Worm (Caenorhabditis elegans) whole organism, mixed stage, embryonic: Measurements from ENCODE around the gene ZK488.5.

Experiments used
- M03D4.4 ChIP-seq: sonication (generic microtip); optimal IDR thresholded peaks from 2 replicates; lab custom pipeline; 2017; ENCODE audit warnings: mild to moderate bottlenecking, missing genetic modification characterization, missing compliant biosample characterization
- bed-3 ChIP-seq: fragments of 200-800 bp; sonication (Bioruptor generic); optimal IDR thresholded peaks from 3 replicates; lab custom pipeline; 2018; ENCODE audit warnings: mild to moderate bottlenecking, missing genetic modification characterization, moderate library complexity, missing compliant biosample characterization
- blmp-1 ChIP-seq: fragments of 150-350 bp; optimal IDR thresholded peaks from 2 replicates; lab custom pipeline; 2014; ENCODE audit warnings: missing biosample characterization, missing genetic modification characterization
- ceh-39 ChIP-seq: fragments of 150-350 bp; optimal IDR thresholded peaks from 2 replicates; lab custom pipeline; 2014; ENCODE audit warnings: missing biosample characterization, missing genetic modification characterization
- ceh-43 ChIP-seq: fragments of 200-800 bp; sonication (Bioruptor generic); optimal IDR thresholded peaks from 2 replicates; lab custom pipeline; 2018; ENCODE audit warnings: mild to moderate bottlenecking, missing genetic modification characterization, moderate library complexity, missing compliant biosample characterization
- ceh-83 ChIP-seq: fragments of 200-800 bp; sonication (Bioruptor generic); optimal IDR thresholded peaks from 2 replicates; lab custom pipeline; 2018; ENCODE audit warnings: mild to moderate bottlenecking, missing genetic modification characterization, missing compliant biosample characterization
- ces-1 ChIP-seq: fragments of 150-350 bp; optimal IDR thresholded peaks from 2 replicates; lab custom pipeline; 2014; ENCODE audit warnings: missing biosample characterization, missing genetic modification reagents, missing genetic modification characterization
- cnd-1 ChIP-seq: fragments of 200-800 bp; sonication (Bioruptor generic); optimal IDR thresholded peaks from 2 replicates; lab custom pipeline; 2018; ENCODE audit warnings: mild to moderate bottlenecking, missing genetic modification characterization, missing compliant biosample characterization
- drap-1 ChIP-seq: fragments of 200-800 bp; sonication (Bioruptor generic); optimal IDR thresholded peaks from 3 replicates; lab custom pipeline; 2018; ENCODE audit warnings: mild to moderate bottlenecking, missing genetic modification characterization, missing compliant biosample characterization
- elt-1 ChIP-seq: sonication (generic microtip); optimal IDR thresholded peaks from 2 replicates; lab custom pipeline; 2017; ENCODE audit warnings: missing genetic modification characterization, mild to moderate bottlenecking, missing compliant biosample characterization, antibody characterized with exemption, moderate library complexity, borderline replicate concordance; ENCODE audit not compliant: insufficient read depth
- elt-3 ChIP-seq: fragments of 150-350 bp; optimal IDR thresholded peaks from 2 replicates; lab custom pipeline; 2014; ENCODE audit warnings: missing biosample characterization, missing genetic modification characterization
- flh-1 ChIP-seq: fragments of 200-800 bp; sonication (Bioruptor generic); optimal IDR thresholded peaks from 2 replicates; lab custom pipeline; 2018; ENCODE audit warnings: mild to moderate bottlenecking, missing genetic modification characterization, moderate library complexity, missing compliant biosample characterization
- ham-2 ChIP-seq: fragments of 200-800 bp; sonication (Bioruptor generic); optimal IDR thresholded peaks from 2 replicates; lab custom pipeline; 2018; ENCODE audit warnings: mild to moderate bottlenecking, missing genetic modification characterization, missing compliant biosample characterization
- hlh-1 ChIP-seq: fragments of 150-350 bp; optimal IDR thresholded peaks from 2 replicates; lab custom pipeline; 2014; ENCODE audit warnings: missing biosample characterization, missing genetic modification reagents, missing genetic modification characterization
- lin-13 ChIP-seq: fragments of 150-350 bp; optimal IDR thresholded peaks from 2 replicates; lab custom pipeline; 2014; ENCODE audit warnings: missing biosample characterization, missing genetic modification characterization
- lin-32 ChIP-seq: fragments of 200-800 bp; sonication (Bioruptor generic); optimal IDR thresholded peaks from 2 replicates; lab custom pipeline; 2018; ENCODE audit warnings: mild to moderate bottlenecking, missing genetic modification characterization, missing compliant biosample characterization
- lsy-2 ChIP-seq: fragments of 150-350 bp; optimal IDR thresholded peaks from 2 replicates; lab custom pipeline; 2014; ENCODE audit warnings: missing biosample characterization, missing genetic modification characterization
- mab-5 ChIP-seq: fragments of 150-350 bp; optimal IDR thresholded peaks from 2 replicates; lab custom pipeline; 2014; ENCODE audit warnings: missing biosample characterization, missing genetic modification characterization
- mep-1 ChIP-seq: fragments of 150-350 bp; optimal IDR thresholded peaks from 2 replicates; lab custom pipeline; 2017; ENCODE audit warnings: missing biosample characterization, missing genetic modification reagents, missing genetic modification characterization, inconsistent platforms
- mls-2 ChIP-seq: sonication (generic microtip); optimal IDR thresholded peaks from 2 replicates; lab custom pipeline; 2016; ENCODE audit warnings: mild to moderate bottlenecking, missing genetic modification characterization, moderate library complexity, missing compliant biosample characterization
- nhr-2 ChIP-seq: fragments of 150-350 bp; optimal IDR thresholded peaks from 2 replicates; lab custom pipeline; 2014; ENCODE audit warnings: missing biosample characterization, missing genetic modification characterization
- nhr-237 ChIP-seq: fragments of 150-350 bp; optimal IDR thresholded peaks from 2 replicates; lab custom pipeline; 2014; ENCODE audit warnings: missing biosample characterization, missing genetic modification characterization
- nhr-28 ChIP-seq: fragments of 150-350 bp; optimal IDR thresholded peaks from 2 replicates; lab custom pipeline; 2014; ENCODE audit warnings: missing biosample characterization, missing genetic modification characterization
- nhr-76 ChIP-seq: sonication (generic microtip); optimal IDR thresholded peaks from 2 replicates; lab custom pipeline; 2017; ENCODE audit warnings: missing biosample characterization, missing genetic modification characterization
- pha-4 ChIP-seq: fragments of 150-350 bp; optimal IDR thresholded peaks from 2 replicates; lab custom pipeline; 2018; ENCODE audit warnings: missing biosample characterization, missing genetic modification reagents, missing genetic modification characterization
- sem-2 ChIP-seq: fragments of 200-800 bp; sonication (Bioruptor generic); optimal IDR thresholded peaks from 2 replicates; lab custom pipeline; 2018; ENCODE audit warnings: mild to moderate bottlenecking, missing genetic modification characterization, missing compliant biosample characterization
- snpc-4 ChIP-seq: fragments of 150-350 bp; optimal IDR thresholded peaks from 2 replicates; lab custom pipeline; 2014; ENCODE audit warnings: missing biosample characterization, missing genetic modification characterization
- sptf-1 ChIP-seq: sonication (generic microtip); optimal IDR thresholded peaks from 2 replicates; lab custom pipeline; 2017; ENCODE audit warnings: mild to moderate bottlenecking, missing genetic modification characterization, moderate library complexity, missing compliant biosample characterization
- tbx-8 ChIP-seq: fragments of 200-800 bp; sonication (Bioruptor generic); optimal IDR thresholded peaks from 2 replicates; lab custom pipeline; 2018; ENCODE audit warnings: mild to moderate bottlenecking, missing genetic modification characterization, moderate library complexity, missing compliant biosample characterization
- unc-120 ChIP-seq: sonication (generic microtip); optimal IDR thresholded peaks from 2 replicates; lab custom pipeline; 2017; ENCODE audit warnings: missing genetic modification characterization, missing compliant biosample characterization; ENCODE audit not compliant: poor library complexity, severe bottlenecking
- unc-39 ChIP-seq: fragments of 150-350 bp; optimal IDR thresholded peaks from 2 replicates; lab custom pipeline; 2014; ENCODE audit warnings: missing biosample characterization, missing genetic modification characterization
- unc-62 ChIP-seq: fragments of 150-350 bp; optimal IDR thresholded peaks from 2 replicates; lab custom pipeline; 2014; ENCODE audit warnings: missing biosample characterization, missing genetic modification reagents, missing genetic modification characterization
- zip-8 ChIP-seq: fragments of 150-350 bp; optimal IDR thresholded peaks from 2 replicates; lab custom pipeline; 2014; ENCODE audit warnings: missing biosample characterization, missing genetic modification characterization
- ztf-11 ChIP-seq: fragments of 150-350 bp; optimal IDR thresholded peaks from 2 replicates; lab custom pipeline; 2014; ENCODE audit warnings: missing biosample characterization, missing genetic modification characterization

ZK488.5 gene

DNA sequence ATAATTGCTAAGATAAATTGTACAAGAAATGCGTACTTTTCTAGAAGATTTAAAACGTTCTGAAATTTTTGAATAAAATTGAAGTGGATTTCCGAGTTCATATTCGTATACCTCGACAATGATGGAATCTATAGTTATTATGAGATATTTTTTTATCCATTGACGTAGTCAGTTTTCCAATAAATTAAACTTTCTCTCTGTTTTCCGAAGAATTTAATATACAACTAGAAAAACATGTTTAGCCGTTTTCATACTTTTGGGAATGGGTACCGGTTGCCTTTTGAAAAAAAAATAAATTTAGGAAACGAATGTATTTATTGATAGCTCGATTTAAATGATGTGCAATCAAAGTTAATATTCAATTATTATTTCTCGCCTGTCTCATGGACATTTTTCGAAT is 15.8 kb downstream of the ZK488.5 start, which contains the start of gene srw-109:
srw-109 (minus strand) TSS at position 101 of the 400 bp plus-strand sequence.
- TF ChIP-seq lin-32 (no peak), ztf-11 (tag; lab: Kevin White, UChicago) (no peak), lsy-2 (no peak), unc-62 (GFP tag; lab: Kevin White, UChicago) (no peak), nhr-237 (no peak), flh-1 (no peak), drap-1 (GFP tag; lab: Kevin White, UChicago) (no peak), cnd-1 (tag; lab: Kevin White, UChicago) (no peak), unc-39 (tag; lab: Kevin White, UChicago) (no peak), ceh-43 (GFP tag; lab: Kevin White, UChicago) (no peak), mab-5 (tag; lab: Kevin White, UChicago) (no peak), tbx-8 (GFP tag; lab: Kevin White, UChicago) (no peak), mep-1 (no peak), lin-13 (no peak), zip-8 (tag; lab: Kevin White, UChicago) (no peak)
- TF ChIP-seq, all 35 proteins: peak for 0

- TF ChIP-seq nhr-28 (tag; lab: Kevin White, UChicago) (no peak), nhr-2 (tag; lab: Kevin White, UChicago) (no peak), nhr-76 (tag; lab: Kevin White, UChicago) (no peak), mls-2 (tag; lab: Kevin White, UChicago) (no peak), lin-13 (no peak), tbx-8 (GFP tag; lab: Kevin White, UChicago) (no peak), flh-1 (no peak), elt-3 (tag; lab: Kevin White, UChicago) (no peak)
Observed at ce11 chrV:609671-610070, 16.6 kb downstream of the ZK488.5 start, which contains the start of gene srlf-36. srlf-36 (minus strand) TSS chrV:609771.

DNA sequence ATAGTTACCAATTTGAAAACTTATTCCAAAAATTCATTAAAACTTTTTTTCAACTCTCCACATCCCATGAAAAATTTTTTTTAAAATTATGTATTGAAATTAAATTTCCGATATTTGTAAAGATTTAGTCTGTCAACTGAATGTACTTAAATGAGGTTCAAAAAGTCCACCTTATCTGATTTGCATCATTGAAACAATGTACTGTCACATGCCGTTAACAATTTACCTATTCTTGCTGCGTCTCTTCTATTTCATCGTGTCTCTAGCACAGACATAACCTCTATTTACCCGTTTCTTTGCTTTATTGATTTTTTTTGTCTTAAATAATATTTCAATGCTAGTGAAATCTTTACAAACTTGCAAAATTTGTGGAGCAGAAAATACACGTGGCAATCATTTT is 17.2 kb downstream of the ZK488.5 start, which contains the start of gene nhr-90:
nhr-90 (plus strand) TSS at position 296 of the 400 bp plus-strand sequence.
- TF ChIP-seq pha-4 (tag; lab: Kevin White, UChicago), result no peak
- TF ChIP-seq unc-62 (GFP tag; lab: Kevin White, UChicago), result no peak
- no peak for TF ChIP-seq lsy-2
- no peak for TF ChIP-seq mls-2 (tag; lab: Kevin White, UChicago)
- no peak for TF ChIP-seq flh-1
- no peak for TF ChIP-seq sptf-1
- no peak for TF ChIP-seq ham-2 (GFP tag; lab: Kevin White, UChicago)
- no peak for TF ChIP-seq cnd-1 (tag; lab: Kevin White, UChicago)
- TF ChIP-seq ztf-11 (tag; lab: Kevin White, UChicago), result no peak
- no peak for TF ChIP-seq bed-3 (GFP tag; lab: Kevin White, UChicago)
- no peak for TF ChIP-seq mep-1
- no peak for TF ChIP-seq nhr-28 (tag; lab: Kevin White, UChicago)
- TF ChIP-seq ces-1, result no peak
- no peak for TF ChIP-seq drap-1 (GFP tag; lab: Kevin White, UChicago)

DNA sequence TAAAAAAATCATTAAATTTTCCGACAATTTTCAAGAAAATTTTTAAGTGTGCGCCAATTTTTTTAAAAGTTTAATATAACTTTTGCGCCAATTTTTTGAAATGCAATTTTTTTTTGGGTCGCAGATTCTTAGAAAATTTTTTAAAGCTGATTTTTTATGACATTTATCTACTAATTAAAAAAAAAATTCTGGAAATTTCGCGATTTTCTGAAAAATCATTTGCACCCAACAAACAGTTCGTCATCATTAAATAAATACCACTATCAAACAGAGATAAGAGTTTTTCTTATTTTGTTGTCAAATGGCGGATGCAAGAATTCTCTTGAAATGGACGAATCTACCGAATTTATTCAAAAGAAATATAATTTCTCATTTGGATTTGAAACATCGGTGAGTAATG is 22.2 kb downstream of the ZK488.5 start, which contains the start of gene F48G7.13:
F48G7.13 (plus strand) TSS at position 301 of the 400 bp plus-strand sequence.
- TF ChIP-seq ceh-43 (GFP tag; lab: Kevin White, UChicago) (no peak), flh-1 (no peak), mab-5 (tag; lab: Kevin White, UChicago) (no peak), blmp-1 (tag; lab: Kevin White, UChicago) (no peak), nhr-237 (no peak), M03D4.4 (tag; lab: Kevin White, UChicago) (no peak), drap-1 (GFP tag; lab: Kevin White, UChicago) (no peak), tbx-8 (GFP tag; lab: Kevin White, UChicago) (no peak), nhr-76 (tag; lab: Kevin White, UChicago) (no peak), unc-39 (tag; lab: Kevin White, UChicago) (no peak), ceh-39 (tag; lab: Kevin White, UChicago) (no peak), ces-1 (no peak), snpc-4 (tag; lab: Kevin White, UChicago) (no peak), ham-2 (GFP tag; lab: Kevin White, UChicago) (no peak), elt-1 (no peak), sptf-1 (no peak), elt-3 (tag; lab: Kevin White, UChicago) (no peak), lsy-2 (no peak), sem-2 (GFP tag; lab: Kevin White, UChicago) (no peak)

- TF ChIP-seq bed-3 (GFP tag; lab: Kevin White, UChicago) (no peak), zip-8 (tag; lab: Kevin White, UChicago) (no peak), nhr-28 (tag; lab: Kevin White, UChicago) (no peak), ceh-39 (tag; lab: Kevin White, UChicago) (no peak), mab-5 (tag; lab: Kevin White, UChicago) (no peak), mls-2 (tag; lab: Kevin White, UChicago) (no peak), flh-1 (no peak), tbx-8 (GFP tag; lab: Kevin White, UChicago) (no peak), lin-32 (no peak), nhr-2 (tag; lab: Kevin White, UChicago) (no peak), hlh-1 (tag; lab: Kevin White, UChicago) (no peak), unc-120 (no peak), mep-1 (no peak), ceh-83 (GFP tag; lab: Kevin White, UChicago) (no peak)
Observed at ce11 chrV:617917-618316, 24.9 kb downstream of the ZK488.5 start.
